Fruit fly (Drosophila melanogaster): ENCODE results near the gene CG17726.
A peak's percentile ranks its signal among the peaks of the same experiment; 100 is the strongest.

Gene CG17726

dm6 chr3R:11243057-11243740 lies 16.6 kb downstream of the CG17726 start (continued):
- no peak for TF ChIP-seq NK7.1 (GFP tag; optimal IDR thresholded peaks at IDR 0.05)
- no peak for TF ChIP-seq Trl (optimal IDR thresholded peaks at IDR 0.05)
- TF ChIP-seq Trl (GFP tag; optimal IDR thresholded peaks at IDR 0.05): peak; percentile 34
- no peak for TF ChIP-seq HmgD (GFP tag; optimal IDR thresholded peaks at IDR 0.05)
- peak; percentile 29 for TF ChIP-seq CG5180 (GFP tag; optimal IDR thresholded peaks at IDR 0.05)
- no peak for TF ChIP-seq CG12942 (GFP tag; optimal IDR thresholded peaks at IDR 0.05)
- TF ChIP-seq tio (GFP tag; optimal IDR thresholded peaks at IDR 0.05): no peak
- TF ChIP-seq CG7357 (GFP tag; IDR thresholded peaks at IDR 0.05): no peak
- TF ChIP-seq CG14965 (GFP tag; optimal IDR thresholded peaks at IDR 0.05; ENCODE audit: borderline replicate concordance): no peak
- TF ChIP-seq Max (GFP tag; optimal IDR thresholded peaks at IDR 0.05): no peak
- no peak for TF ChIP-seq dpn (GFP tag; optimal IDR thresholded peaks at IDR 0.05)
- TF ChIP-seq CTCF (GFP tag; optimal IDR thresholded peaks at IDR 0.05): no peak
- TF ChIP-seq disco-r (GFP tag; optimal IDR thresholded peaks at IDR 0.05): no peak
- TF ChIP-seq Mes4 (GFP tag; optimal IDR thresholded peaks at IDR 0.05): no peak
- TF ChIP-seq dmrt99B (tag; optimal IDR thresholded peaks at IDR 0.05): no peak
- TF ChIP-seq pnt (GFP tag; optimal IDR thresholded peaks at IDR 0.05): no peak
- no peak for TF ChIP-seq CG6272 (GFP tag; IDR thresholded peaks at IDR 0.05)
- TF ChIP-seq CG14710 (tag; optimal IDR thresholded peaks at IDR 0.05): peak; percentile 33
- TF ChIP-seq cato (GFP tag; optimal IDR thresholded peaks at IDR 0.05; ENCODE audit: borderline replicate concordance): no peak
- no peak for TF ChIP-seq CG43689 (GFP tag; IDR thresholded peaks at IDR 0.05)
- no peak for TF ChIP-seq Ravus (GFP tag; IDR thresholded peaks at IDR 0.05)
- TF ChIP-seq CG42726 (GFP tag; IDR thresholded peaks at IDR 0.05; ENCODE audit: partially characterized antibody): no peak
- TF ChIP-seq tll (GFP tag; optimal IDR thresholded peaks at IDR 0.05): no peak
- TF ChIP-seq dati (GFP tag; IDR thresholded peaks at IDR 0.05): no peak
- no peak for TF ChIP-seq Gug (GFP tag; IDR thresholded peaks at IDR 0.05)
- TF ChIP-seq ro (GFP tag; IDR thresholded peaks at IDR 0.05): no peak
- TF ChIP-seq Lim3 (GFP tag; IDR thresholded peaks at IDR 0.05): no peak
- no peak for TF ChIP-seq HLH54F (GFP tag; optimal IDR thresholded peaks at IDR 0.05)
- TF ChIP-seq Asciz (GFP tag; optimal IDR thresholded peaks at IDR 0.05): no peak
- TF ChIP-seq scrt (GFP tag; optimal IDR thresholded peaks at IDR 0.05): no peak
- peak; percentile 44; the same call in 1 of the 2 replicates for TF ChIP-seq CG32532 (GFP tag; IDR thresholded peaks at IDR 0.05)
- no peak for TF ChIP-seq HLH4C (GFP tag; IDR thresholded peaks at IDR 0.05; ENCODE audit: partially characterized antibody)
- peak; percentile 20 for TF ChIP-seq bcd (GFP tag; optimal IDR thresholded peaks at IDR 0.05)
- TF ChIP-seq gcm2 (GFP tag; optimal IDR thresholded peaks at IDR 0.05): no peak
- TF ChIP-seq Kr (GFP tag; optimal IDR thresholded peaks at IDR 0.05): no peak
- TF ChIP-seq CG11085 (GFP tag; IDR thresholded peaks at IDR 0.05): no peak
- TF ChIP-seq Atf3 (GFP tag; optimal IDR thresholded peaks at IDR 0.05): no peak
- peak; percentile 51 for TF ChIP-seq CG13624 (GFP tag; optimal IDR thresholded peaks at IDR 0.05)
- TF ChIP-seq mam (GFP tag; optimal IDR thresholded peaks at IDR 0.05): peak; percentile 45
- TF ChIP-seq unc-4 (GFP tag; IDR thresholded peaks at IDR 0.05; ENCODE audit: partially characterized antibody): no peak
- no peak for TF ChIP-seq ase (GFP tag; IDR thresholded peaks at IDR 0.05)
- no peak for TF ChIP-seq Taf1 (GFP tag; IDR thresholded peaks at IDR 0.05)
- TF ChIP-seq CG6689 (GFP tag; IDR thresholded peaks at IDR 0.05): peak; percentile 44; the same call in 1 of the 2 replicates
- no peak for TF ChIP-seq tna (GFP tag; IDR thresholded peaks at IDR 0.05; ENCODE audit: partially characterized antibody)
- no peak for TF ChIP-seq PHDP (tag; optimal IDR thresholded peaks at IDR 0.05)
- TF ChIP-seq fd3F (GFP tag; optimal IDR thresholded peaks at IDR 0.05): no peak
- no peak for TF ChIP-seq HLHmδ (GFP tag; optimal IDR thresholded peaks at IDR 0.05)
- no peak for TF ChIP-seq ewg (GFP tag; optimal IDR thresholded peaks at IDR 0.05)
- no peak for TF ChIP-seq CG13287 (GFP tag; IDR thresholded peaks at IDR 0.05; ENCODE audit: partially characterized antibody)
- no peak for TF ChIP-seq cg (GFP tag; optimal IDR thresholded peaks at IDR 0.05)
- TF ChIP-seq seq (GFP tag; IDR thresholded peaks at IDR 0.05): no peak

All from whole organism, embryonic.